Worm (Caenorhabditis elegans): ENCODE data around the gene Y39A1A.17.

The Y39A1A.17 gene

ce11 chrIII:10642781-10643180, 48.1 kb downstream of the Y39A1A.17 start, which contains the start of the genes dhs-11 and orc-1 (continued):
- no peak for TF ChIP-seq irx-1 (tag; optimal IDR thresholded peaks at IDR 0.05)
- no peak for TF ChIP-seq sptf-1 (tag; optimal IDR thresholded peaks at IDR 0.05)
- TF ChIP-seq nhr-85 (tag), result no peak
- peak; percentile 54 for TF ChIP-seq tbx-2 (tag; optimal IDR thresholded peaks at IDR 0.05)
- TF ChIP-seq skn-1 (tag; optimal IDR thresholded peaks at IDR 0.05), result peak; percentile 30
- TF ChIP-seq xbp-1 (tag; optimal IDR thresholded peaks at IDR 0.05), result peak; percentile 38
- no peak for TF ChIP-seq lin-14 (GFP tag; optimal IDR thresholded peaks at IDR 0.05)
